Fruit fly (Drosophila melanogaster) whole organism, embryonic: ENCODE results near the gene Pex1.
A peak's percentile ranks its signal among the peaks of the same experiment; 100 is the strongest.

Source experiments
- Ada2b ChIP-seq: fragments of 200-800 bp; sonication (Bioruptor generic); IDR thresholded peaks from 2 replicates; pipeline ENCODE4 v1.3.6; 2022; ENCODE audit warnings: missing biosample characterization, missing genetic modification characterization
- Atf3 ChIP-seq: fragments of 200-800 bp; sonication (Bioruptor generic); optimal IDR thresholded peaks from 3 replicates; lab custom pipeline; 2016; ENCODE audit warnings: missing biosample characterization, missing genetic modification characterization
- Bteb2 ChIP-seq: fragments of 200-800 bp; sonication (Bioruptor generic); optimal IDR thresholded peaks from 2 replicates; lab custom pipeline; 2016; ENCODE audit warnings: missing biosample characterization, missing genetic modification characterization
- CG10274 ChIP-seq: fragments of 200-800 bp; sonication (Bioruptor generic); optimal IDR thresholded peaks from 3 replicates; lab custom pipeline; 2017; ENCODE audit warnings: missing biosample characterization, mild to moderate bottlenecking, missing genetic modification characterization
- CG11723 ChIP-seq: fragments of 200-800 bp; sonication (Bioruptor generic); optimal IDR thresholded peaks from 2 replicates; lab custom pipeline; 2017; ENCODE audit warnings: missing biosample characterization, mild to moderate bottlenecking, missing genetic modification characterization
- CG12659 ChIP-seq: fragments of 200-800 bp; sonication (Bioruptor generic); optimal IDR thresholded peaks from 3 replicates; lab custom pipeline; 2017; ENCODE audit warnings: mild to moderate bottlenecking, missing biosample characterization, missing genetic modification reagents, missing genetic modification characterization
- CG13296 ChIP-seq: fragments of 200-800 bp; sonication (Bioruptor generic); optimal IDR thresholded peaks from 3 replicates; lab custom pipeline; 2018; ENCODE audit warnings: missing biosample characterization, mild to moderate bottlenecking, missing genetic modification characterization
- CG14710 ChIP-seq: fragments of 200-800 bp; sonication (Bioruptor generic); optimal IDR thresholded peaks from 3 replicates; lab custom pipeline; 2019; ENCODE audit warnings: missing biosample characterization, mild to moderate bottlenecking, missing genetic modification characterization, moderate library complexity
- CG15073 ChIP-seq: fragments of 200-800 bp; sonication (Bioruptor generic); optimal IDR thresholded peaks from 2 replicates; lab custom pipeline; 2016; ENCODE audit warnings: missing biosample characterization, missing genetic modification characterization
- CG1603 ChIP-seq: fragments of 200-800 bp; sonication (Bioruptor generic); optimal IDR thresholded peaks from 2 replicates; lab custom pipeline; 2019; ENCODE audit warnings: missing biosample characterization, mild to moderate bottlenecking, missing genetic modification characterization, moderate library complexity
- CG17829 ChIP-seq: fragments of 200-800 bp; optimal IDR thresholded peaks from 2 replicates; lab custom pipeline; 2019; ENCODE audit warnings: missing biosample characterization, mild to moderate bottlenecking, missing genetic modification characterization, moderate library complexity
- CG18764 ChIP-seq: fragments of 200-800 bp; sonication (Bioruptor generic); optimal IDR thresholded peaks from 3 replicates; lab custom pipeline; 2016; ENCODE audit warnings: missing biosample characterization, missing genetic modification characterization
- CG2129 ChIP-seq: fragments of 200-800 bp; sonication (Bioruptor generic); IDR thresholded peaks from 2 replicates; pipeline ENCODE4 v1.3.6; 2022; ENCODE audit warnings: missing biosample characterization, missing genetic modification characterization; ENCODE audit not compliant: partially characterized antibody
- CG2889 ChIP-seq: fragments of 200-800 bp; sonication (Bioruptor generic); IDR thresholded peaks from 3 replicates; pipeline ENCODE4 v1.3.6; 2022; ENCODE audit warnings: missing biosample characterization, missing genetic modification characterization
- CG34224 ChIP-seq: fragments of 200-800 bp; sonication (Bioruptor generic); IDR thresholded peaks from 3 replicates; pipeline ENCODE4 v1.3.6; 2022; ENCODE audit warnings: missing biosample characterization, missing genetic modification characterization; ENCODE audit not compliant: partially characterized antibody
- CG3995 ChIP-seq: fragments of 200-800 bp; sonication (Bioruptor generic); optimal IDR thresholded peaks from 3 replicates; lab custom pipeline; 2016; ENCODE audit warnings: missing biosample characterization, missing genetic modification characterization
- CG4707 ChIP-seq: fragments of 200-800 bp; sonication (Bioruptor generic); optimal IDR thresholded peaks from 2 replicates; lab custom pipeline; 2018; ENCODE audit warnings: missing biosample characterization, mild to moderate bottlenecking, missing genetic modification characterization, moderate library complexity
- CG8388 ChIP-seq: fragments of 200-800 bp; sonication (Bioruptor generic); optimal IDR thresholded peaks from 2 replicates; lab custom pipeline; 2019; ENCODE audit warnings: missing biosample characterization, mild to moderate bottlenecking, missing genetic modification characterization, moderate library complexity
- D ChIP-seq, 2 experiments: fragments of 200-800 bp in 1 of 2; fragments of >200 bp in 1 of 2; sonication (Bioruptor generic) in 1 of 2; optimal IDR thresholded peaks; 2 replicates in 1 of 2; 3 replicates in 1 of 2; lab custom pipeline; 2017; ENCODE audit warnings: mild to moderate bottlenecking in 1 of 2, missing biosample characterization in 1 of 2, missing genetic modification characterization in 1 of 2, missing genetic modification reagents in 1 of 2
- Dad ChIP-seq: fragments of 200-800 bp; sonication (Bioruptor generic); optimal IDR thresholded peaks from 3 replicates; lab custom pipeline; 2016; ENCODE audit warnings: missing biosample characterization, missing genetic modification characterization
- Deaf1 ChIP-seq: fragments of 200-800 bp; optimal IDR thresholded peaks from 3 replicates; lab custom pipeline; 2019; ENCODE audit warnings: missing biosample characterization, mild to moderate bottlenecking, missing genetic modification characterization, moderate library complexity
- Dp ChIP-seq: fragments of 200-800 bp; sonication (Bioruptor generic); optimal IDR thresholded peaks from 2 replicates; lab custom pipeline; 2018; ENCODE audit warnings: missing biosample characterization, mild to moderate bottlenecking, missing genetic modification characterization, moderate library complexity
- Dref ChIP-seq: fragments of 200-800 bp; sonication (Bioruptor generic); IDR thresholded peaks from 2 replicates; pipeline ENCODE4 v1.3.6; 2022; ENCODE audit warnings: missing biosample characterization, missing genetic modification characterization
- Eip74EF ChIP-seq, 2 experiments: fragments of 200-800 bp in 1 of 2; fragments of >200 bp in 1 of 2; sonication (Bioruptor generic) in 1 of 2; optimal IDR thresholded peaks; 2 replicates each; lab custom pipeline; 2017 to 2019; ENCODE audit warnings: missing biosample characterization in 2 of 2, missing genetic modification characterization in 2 of 2, mild to moderate bottlenecking in 1 of 2, moderate library complexity in 1 of 2
- Ets65A ChIP-seq: fragments of 200-800 bp; sonication (Bioruptor generic); peaks from one replicate; lab custom pipeline; 2016; ENCODE audit warnings: missing biosample characterization, missing genetic modification characterization
- Fer1 ChIP-seq: fragments of 200-800 bp; sonication (Bioruptor generic); optimal IDR thresholded peaks from 2 replicates; lab custom pipeline; 2017; ENCODE audit warnings: missing biosample characterization, mild to moderate bottlenecking, missing genetic modification characterization
- HmgD ChIP-seq: fragments of 200-800 bp; sonication (Bioruptor generic); optimal IDR thresholded peaks from 3 replicates; lab custom pipeline; 2016; ENCODE audit warnings: missing biosample characterization, missing genetic modification characterization
- Lhr ChIP-seq: fragments of 200-800 bp; sonication (Bioruptor generic); optimal IDR thresholded peaks from 3 replicates; lab custom pipeline; 2017; ENCODE audit warnings: mild to moderate bottlenecking, missing biosample characterization, missing genetic modification reagents, missing genetic modification characterization
- Neu2 ChIP-seq: fragments of 200-800 bp; sonication (Bioruptor generic); optimal IDR thresholded peaks from 3 replicates; lab custom pipeline; 2016; ENCODE audit warnings: missing biosample characterization, missing genetic modification characterization, borderline replicate concordance
- Pdp1 ChIP-seq, 2 experiments: fragments of 200-800 bp; sonication (Bioruptor generic); optimal IDR thresholded peaks; 3 replicates each; lab custom pipeline; 2016; ENCODE audit warnings: missing biosample characterization in 2 of 2, missing genetic modification characterization in 2 of 2, mild to moderate bottlenecking in 1 of 2, moderate library complexity in 1 of 2
- Poxn ChIP-seq: fragments of 200-800 bp; sonication (Bioruptor generic); IDR thresholded peaks from 2 replicates; pipeline ENCODE4 v1.3.6; 2022; ENCODE audit warnings: missing biosample characterization, missing genetic modification characterization
- Sox102F ChIP-seq: fragments of 200-800 bp; sonication (Bioruptor generic); optimal IDR thresholded peaks from 2 replicates; lab custom pipeline; 2018; ENCODE audit warnings: missing biosample characterization, mild to moderate bottlenecking, missing genetic modification characterization, moderate library complexity
- Stat92E ChIP-seq, 3 experiments: fragments of >200 bp in 2 of 3; fragments of 200-800 bp in 1 of 3; sonication (Bioruptor generic) in 1 of 3; optimal IDR thresholded peaks; 2 replicates each; lab custom pipeline; 2017 to 2019; ENCODE audit warnings: missing biosample characterization in 3 of 3, missing genetic modification characterization in 3 of 3, mild to moderate bottlenecking in 1 of 3, moderate library complexity in 1 of 3
- ase ChIP-seq: fragments of 200-800 bp; sonication (Bioruptor generic); IDR thresholded peaks from 3 replicates; pipeline ENCODE4 v1.3.6; 2022; ENCODE audit warnings: missing biosample characterization, missing genetic modification characterization
- az2 ChIP-seq: fragments of 200-800 bp; sonication (Bioruptor generic); optimal IDR thresholded peaks from 3 replicates; lab custom pipeline; 2016; ENCODE audit warnings: missing biosample characterization, missing genetic modification characterization
- bab2 ChIP-seq: fragments of 200-800 bp; sonication (Bioruptor generic); optimal IDR thresholded peaks from 2 replicates; lab custom pipeline; 2016; ENCODE audit warnings: missing biosample characterization, missing genetic modification characterization
- ci ChIP-seq: fragments of 200-800 bp; sonication (Bioruptor generic); IDR thresholded peaks from 3 replicates; pipeline ENCODE4 v1.3.6; 2022; ENCODE audit warnings: missing biosample characterization, missing genetic modification characterization
- dimm ChIP-seq: fragments of 200-800 bp; sonication (Bioruptor generic); IDR thresholded peaks from 2 replicates; pipeline ENCODE4 v1.3.6; 2022; ENCODE audit warnings: missing biosample characterization, missing genetic modification characterization
- dmrt99B ChIP-seq: fragments of 200-800 bp; sonication (Bioruptor generic); optimal IDR thresholded peaks from 2 replicates; lab custom pipeline; 2018; ENCODE audit warnings: missing biosample characterization, mild to moderate bottlenecking, missing genetic modification characterization, moderate library complexity
- hb ChIP-seq: fragments of 200-800 bp; sonication (Bioruptor generic); IDR thresholded peaks from 3 replicates; pipeline ENCODE4 v1.3.6; 2022; ENCODE audit warnings: missing biosample characterization, missing genetic modification characterization; ENCODE audit not compliant: partially characterized antibody
- ind ChIP-seq: fragments of 200-800 bp; sonication (Bioruptor generic); optimal IDR thresholded peaks from 3 replicates; lab custom pipeline; 2016; ENCODE audit warnings: missing biosample characterization, missing genetic modification characterization
- jigr1 ChIP-seq: fragments of 200-800 bp; sonication (Bioruptor generic); IDR thresholded peaks from 3 replicates; pipeline ENCODE4 v1.3.6; 2022; ENCODE audit warnings: missing biosample characterization, missing genetic modification characterization
- mirr ChIP-seq: fragments of 200-800 bp; sonication (Bioruptor generic); optimal IDR thresholded peaks from 3 replicates; lab custom pipeline; 2018; ENCODE audit warnings: missing biosample characterization, mild to moderate bottlenecking, missing genetic modification characterization
- pnt ChIP-seq: fragments of 200-800 bp; sonication (Bioruptor generic); optimal IDR thresholded peaks from 3 replicates; lab custom pipeline; 2016; ENCODE audit warnings: missing biosample characterization, missing genetic modification characterization
- sd ChIP-seq: fragments of 200-800 bp; sonication (Bioruptor generic); optimal IDR thresholded peaks from 3 replicates; lab custom pipeline; 2018; ENCODE audit warnings: missing biosample characterization, mild to moderate bottlenecking, missing genetic modification characterization, moderate library complexity
- ssp ChIP-seq: fragments of 200-800 bp; sonication (Bioruptor generic); IDR thresholded peaks from 2 replicates; pipeline ENCODE4 v1.3.6; 2022; ENCODE audit warnings: missing biosample characterization, missing genetic modification characterization
- unc-4 ChIP-seq: fragments of 200-800 bp; sonication (Bioruptor generic); IDR thresholded peaks from 2 replicates; pipeline ENCODE4 v1.3.6; 2022; ENCODE audit warnings: missing biosample characterization, missing genetic modification characterization; ENCODE audit not compliant: partially characterized antibody
- z ChIP-seq: fragments of 200-800 bp; sonication (Bioruptor generic); IDR thresholded peaks from 3 replicates; pipeline ENCODE4 v1.3.6; 2022; ENCODE audit warnings: missing biosample characterization, missing genetic modification characterization
- zf30C ChIP-seq: fragments of 200-800 bp; sonication (Bioruptor generic); optimal IDR thresholded peaks from 3 replicates; lab custom pipeline; 2018; ENCODE audit warnings: missing biosample characterization, mild to moderate bottlenecking, missing genetic modification characterization

Pex1 gene

dm6 chr3L:14111411-14111810 is 39.7 kb downstream of the Pex1 start (continued):
- peak; percentile 86 for TF ChIP-seq Sox102F (GFP tag; lab: Kevin White, UChicago)
- TF ChIP-seq CG8388 (GFP tag; lab: Kevin White, UChicago) = peak; percentile 29
- peak; percentile 11 for TF ChIP-seq CG11723 (GFP tag; lab: Kevin White, UChicago)
- no peak for TF ChIP-seq Eip74EF (GFP tag; optimal IDR thresholded peaks at IDR 0.05; lab: Kevin White, UChicago)
- peak; percentile 62 for TF ChIP-seq CG12659
- peak; percentile 71 for TF ChIP-seq Dad
- TF ChIP-seq dimm = peak; percentile 45; the same call in 1 of the 2 replicates
- peak; percentile 89 for TF ChIP-seq CG1603
- no peak for TF ChIP-seq unc-4 (GFP tag; lab: Robert Waterston, UW)
- peak; percentile 61; the same call in 1 of the 3 replicates for TF ChIP-seq jigr1 (GFP tag; lab: Robert Waterston, UW)
- peak; percentile 33 for TF ChIP-seq CG4707
- peak; percentile 59 for TF ChIP-seq CG14710 (tag; lab: Kevin White, UChicago)
- TF ChIP-seq CG10274 (GFP tag; lab: Kevin White, UChicago) = no peak
- peak; percentile 55 for TF ChIP-seq CG15073 (GFP tag; lab: Kevin White, UChicago)
- no peak for TF ChIP-seq sd (tag; lab: Kevin White, UChicago)
- TF ChIP-seq CG18764 (GFP tag; lab: Kevin White, UChicago) = peak; percentile 59
- peak; percentile 88 for TF ChIP-seq ase (GFP tag; lab: Robert Waterston, UW)
- TF ChIP-seq D (optimal IDR thresholded peaks at IDR 0.05; lab: Kevin White, UChicago) = no peak
- peak; percentile 13 for TF ChIP-seq D (GFP tag; optimal IDR thresholded peaks at IDR 0.05; lab: Kevin White, UChicago)
- peak in 1 of 3 experiments; percentile 64 for TF ChIP-seq Stat92E (GFP tag; optimal IDR thresholded peaks at IDR 0.05; lab: Kevin White, UChicago)
- TF ChIP-seq CG2129 = no peak
- TF ChIP-seq hb (GFP tag; lab: Robert Waterston, UW) = no peak
- peak; percentile 43 for TF ChIP-seq Bteb2 (GFP tag; lab: Kevin White, UChicago)
- no peak for TF ChIP-seq Neu2 (GFP tag; lab: Kevin White, UChicago)
- TF ChIP-seq Deaf1 (tag; lab: Kevin White, UChicago) = peak; percentile 17
- peak; percentile 86 for TF ChIP-seq ci (GFP tag; lab: Robert Waterston, UW)
- TF ChIP-seq Ada2b (GFP tag; lab: Robert Waterston, UW) = peak; percentile 39; the same call in 1 of the 2 replicates
- TF ChIP-seq Atf3 (GFP tag; lab: Kevin White, UChicago) = peak; percentile 76
- TF ChIP-seq Lhr (GFP tag; lab: Kevin White, UChicago) = peak; percentile 94
- TF ChIP-seq dmrt99B (tag; lab: Kevin White, UChicago) = peak; percentile 29
- TF ChIP-seq az2 (GFP tag; lab: Kevin White, UChicago) = peak; percentile 86
- no peak for TF ChIP-seq CG3995 (GFP tag; lab: Kevin White, UChicago)
- TF ChIP-seq zf30C (GFP tag; lab: Kevin White, UChicago) = peak; percentile 45
- peak; percentile 53 for TF ChIP-seq Fer1
- peak; percentile 90 to 92 for TF ChIP-seq Pdp1 (GFP tag; optimal IDR thresholded peaks at IDR 0.05; lab: Kevin White, UChicago)
- peak; percentile 91 for TF ChIP-seq bab2
- TF ChIP-seq Poxn (GFP tag; lab: Robert Waterston, UW) = no peak
- no peak for TF ChIP-seq CG34224 (GFP tag; lab: Robert Waterston, UW)
- peak; percentile 99 for TF ChIP-seq Ets65A (GFP tag; lab: Kevin White, UChicago)
- peak; percentile 84 for TF ChIP-seq ind (GFP tag; lab: Kevin White, UChicago)
- TF ChIP-seq pnt (GFP tag; lab: Kevin White, UChicago) = peak; percentile 95
- TF ChIP-seq z (GFP tag; lab: Robert Waterston, UW) = no peak
- TF ChIP-seq CG2889 (GFP tag; lab: Robert Waterston, UW) = peak; percentile 66; the same call in 2 of the 3 replicates
- TF ChIP-seq HmgD = peak; percentile 95
- TF ChIP-seq ssp = peak; percentile 81
- TF ChIP-seq CG13296 (GFP tag; lab: Kevin White, UChicago) = no peak
- TF ChIP-seq Dref (GFP tag; lab: Robert Waterston, UW) = no peak
- TF ChIP-seq Dp = peak; percentile 16
- peak; percentile 38 for TF ChIP-seq mirr (GFP tag; lab: Kevin White, UChicago)
- TF ChIP-seq CG17829 (tag; lab: Kevin White, UChicago) = peak; percentile 87
